Fruit fly (Drosophila melanogaster): ENCODE results near the gene mus312.
A peak's percentile ranks its signal among the peaks of the same experiment; 100 is the strongest.

Gene mus312

dm6 chr3L:7334990-7335389, 6.1 kb downstream of the mus312 start, which contains the start of the genes wrm1 and wrm2 (continued):
- TF ChIP-seq jumu (GFP tag; optimal IDR thresholded peaks at IDR 0.05) = no peak
- 0 out of 2 replicates have a peak, but pooled peaks have one; percentile 5 for TF ChIP-seq Xrp1 (GFP tag; IDR thresholded peaks at IDR 0.05)
- peak; percentile 87 for TF ChIP-seq MBD-R2 (GFP tag; IDR thresholded peaks at IDR 0.05)
- no peak for TF ChIP-seq CG2889 (GFP tag; IDR thresholded peaks at IDR 0.05)
- TF ChIP-seq nom (GFP tag; optimal IDR thresholded peaks at IDR 0.05) = peak; percentile 28
- TF ChIP-seq fd102C (GFP tag; optimal IDR thresholded peaks at IDR 0.05) = no peak
- TF ChIP-seq CG18011 (GFP tag; optimal IDR thresholded peaks at IDR 0.05) = no peak
- TF ChIP-seq YL-1 (GFP tag; optimal IDR thresholded peaks at IDR 0.05) = peak; percentile 93
- peak; percentile 53 for TF ChIP-seq CG2129 (GFP tag; IDR thresholded peaks at IDR 0.05; ENCODE audit: partially characterized antibody)
- TF ChIP-seq Med (GFP tag) = peak; percentile 84
- peak; percentile 99 for TF ChIP-seq CG2116 (GFP tag; optimal IDR thresholded peaks at IDR 0.05)
- TF ChIP-seq seq (GFP tag; IDR thresholded peaks at IDR 0.05) = no peak
- no peak for TF ChIP-seq CG10959 (GFP tag; IDR thresholded peaks at IDR 0.05)
- TF ChIP-seq BEAF-32 (GFP tag; optimal IDR thresholded peaks at IDR 0.05) = peak; percentile 74
- peak in 1 of 2 experiments; percentile 60 for TF ChIP-seq insv (GFP tag; optimal IDR thresholded peaks at IDR 0.05)

- TF ChIP-seq jigr1 (GFP tag; IDR thresholded peaks at IDR 0.05) = no peak
- no peak for TF ChIP-seq YL-1 (GFP tag; optimal IDR thresholded peaks at IDR 0.05)
- TF ChIP-seq CG9932 (GFP tag; IDR thresholded peaks at IDR 0.05) = peak; percentile 40; the same call in 1 of the 2 replicates
- TF ChIP-seq luna (GFP tag; optimal IDR thresholded peaks at IDR 0.05) = no peak
- TF ChIP-seq cad (GFP tag; optimal IDR thresholded peaks at IDR 0.05) = no peak
- no peak for TF ChIP-seq CG5245 (GFP tag; optimal IDR thresholded peaks at IDR 0.05)
- no peak for TF ChIP-seq TFAM (GFP tag; optimal IDR thresholded peaks at IDR 0.05)
- no peak for TF ChIP-seq odd (GFP tag; optimal IDR thresholded peaks at IDR 0.05)
- no peak for TF ChIP-seq toy (GFP tag; IDR thresholded peaks at IDR 0.05)
- TF ChIP-seq oc (tag; optimal IDR thresholded peaks at IDR 0.05) = no peak
- peak; percentile 11; the same call in 1 of the 2 replicates for TF ChIP-seq CG13287 (GFP tag; IDR thresholded peaks at IDR 0.05; ENCODE audit: partially characterized antibody)
- TF ChIP-seq vvl (GFP tag; IDR thresholded peaks at IDR 0.05) = 0 out of 2 replicates have a peak, but pooled peaks have one; percentile 18
- TF ChIP-seq E2f1 (GFP tag; IDR thresholded peaks at IDR 0.05) = peak; percentile 38; the same call in 1 of the 2 replicates
- TF ChIP-seq Ptx1 (GFP tag; IDR thresholded peaks at IDR 0.05) = no peak
- peak; percentile 88 for TF ChIP-seq CG10267 (tag; optimal IDR thresholded peaks at IDR 0.05)
- TF ChIP-seq zfh1 (GFP tag; IDR thresholded peaks at IDR 0.05) = 0 out of 3 replicates have a peak, but pooled peaks have one; percentile 39
- TF ChIP-seq CG4617 (GFP tag; optimal IDR thresholded peaks at IDR 0.05; ENCODE audit: borderline replicate concordance) = peak; percentile 33
- peak; percentile 38 for TF ChIP-seq CG2120 (GFP tag; optimal IDR thresholded peaks at IDR 0.05)
- TF ChIP-seq CG11085 (GFP tag; IDR thresholded peaks at IDR 0.05) = no peak
- TF ChIP-seq Scr (GFP tag; IDR thresholded peaks at IDR 0.05; ENCODE audit: partially characterized antibody) = 0 out of 2 replicates have a peak, but pooled peaks have one; percentile 13
- TF ChIP-seq sim (GFP tag; IDR thresholded peaks at IDR 0.05) = no peak
- no peak for TF ChIP-seq CG32532 (GFP tag; IDR thresholded peaks at IDR 0.05)
- TF ChIP-seq MESR4 (GFP tag; optimal IDR thresholded peaks at IDR 0.05) = peak; percentile 44
- no peak for TF ChIP-seq Asciz (GFP tag; optimal IDR thresholded peaks at IDR 0.05)
- TF ChIP-seq Med (GFP tag) = peak; percentile 84
- TF ChIP-seq maf-S (GFP tag; optimal IDR thresholded peaks at IDR 0.05) = no peak
- TF ChIP-seq stwl (tag; optimal IDR thresholded peaks at IDR 0.05) = peak; percentile 36
- TF ChIP-seq CG42726 (GFP tag; IDR thresholded peaks at IDR 0.05; ENCODE audit: partially characterized antibody) = no peak
- peak; percentile 11; the same call in 1 of the 2 replicates for TF ChIP-seq bowl (GFP tag; IDR thresholded peaks at IDR 0.05)
- no peak for TF ChIP-seq CG11560 (tag; IDR thresholded peaks at IDR 0.05)
- no peak for TF ChIP-seq tna (GFP tag; IDR thresholded peaks at IDR 0.05; ENCODE audit: partially characterized antibody)
- TF ChIP-seq CG3995 (GFP tag; optimal IDR thresholded peaks at IDR 0.05) = peak; percentile 65
- no peak for TF ChIP-seq CG43689 (GFP tag; IDR thresholded peaks at IDR 0.05)
- TF ChIP-seq MBD-R2 (GFP tag; IDR thresholded peaks at IDR 0.05) = peak; percentile 63
- TF ChIP-seq row (GFP tag; IDR thresholded peaks at IDR 0.05) = no peak
- TF ChIP-seq ab (GFP tag; optimal IDR thresholded peaks at IDR 0.05) = no peak
- peak; percentile 43; the same call in 1 of the 2 replicates for TF ChIP-seq Rfx (GFP tag; IDR thresholded peaks at IDR 0.05)
- peak; percentile 46; the same call in 1 of the 2 replicates for TF ChIP-seq E2f2 (GFP tag; IDR thresholded peaks at IDR 0.05)
These were observed 9.9 kb downstream of the mus312 start for dm6 chr3L:7338786-7339185.

Data from whole organism, embryonic.